Fruit fly (Drosophila melanogaster): ENCODE measurements around the gene daed.

daed gene

DNA sequence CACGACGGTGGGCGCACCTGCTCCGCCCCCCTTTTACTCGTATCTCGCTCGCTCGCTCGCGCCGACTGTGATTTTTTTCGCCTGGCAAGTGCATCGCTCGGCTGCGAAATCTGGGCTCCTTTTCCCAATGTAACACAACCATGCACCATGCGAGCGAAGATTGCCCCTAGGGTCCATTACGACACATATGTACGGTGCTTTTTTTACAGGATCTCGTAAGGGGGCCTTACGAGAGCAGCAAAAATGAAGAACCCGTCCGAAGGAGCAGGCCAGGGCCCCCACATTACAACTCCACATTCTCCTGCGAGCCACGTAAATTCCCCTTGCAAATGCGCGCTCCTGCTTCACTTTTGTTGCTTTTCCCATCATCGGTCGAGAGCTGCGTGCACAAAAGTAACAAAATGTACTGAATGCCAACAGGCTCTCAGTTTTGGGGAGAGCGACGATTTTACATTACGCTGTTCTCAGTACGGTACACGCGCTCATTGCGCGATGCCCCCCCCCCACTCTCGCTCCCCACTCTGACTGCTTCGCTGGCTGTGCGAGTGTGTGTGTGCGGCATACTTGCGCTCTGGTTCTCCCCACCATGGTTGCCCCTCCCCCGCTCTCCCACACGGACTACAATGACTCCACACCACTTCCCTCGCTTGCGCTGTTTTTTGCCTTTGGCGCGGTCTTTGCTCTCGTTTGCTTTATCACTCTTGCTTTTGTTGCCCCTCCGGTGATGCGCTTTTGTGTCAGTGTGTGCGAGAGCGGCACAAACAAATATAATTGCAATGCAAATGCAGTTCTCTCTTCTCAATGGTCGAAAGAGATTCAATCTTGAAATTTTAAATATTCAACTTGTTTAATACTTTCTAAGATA is 13.0 kb downstream of the daed start (continued):
- no peak for TF ChIP-seq Doc3 (GFP tag; IDR thresholded peaks at IDR 0.05; ENCODE audit: partially characterized antibody)
- TF ChIP-seq nau (GFP tag; optimal IDR thresholded peaks at IDR 0.05): no peak
- peak; percentile 77; the same call in 2 of the 3 replicates for TF ChIP-seq zen2 (GFP tag; IDR thresholded peaks at IDR 0.05; ENCODE audit: partially characterized antibody)
- no peak for TF ChIP-seq CG8290 (GFP tag; optimal IDR thresholded peaks at IDR 0.05)
- TF ChIP-seq CG8290 (tag; optimal IDR thresholded peaks at IDR 0.05): peak in 1 of 2 experiments; percentile 55
- TF ChIP-seq her (GFP tag; optimal IDR thresholded peaks at IDR 0.05): no peak
- TF ChIP-seq stc (GFP tag; IDR thresholded peaks at IDR 0.05): no peak
- no peak for TF ChIP-seq CG4730 (GFP tag; IDR thresholded peaks at IDR 0.05)
- no peak for TF ChIP-seq Asciz (GFP tag; optimal IDR thresholded peaks at IDR 0.05)
- no peak for TF ChIP-seq Hmr (GFP tag; optimal IDR thresholded peaks at IDR 0.05)
- no peak for TF ChIP-seq CG10274 (GFP tag; optimal IDR thresholded peaks at IDR 0.05)
- TF ChIP-seq PHDP (tag; optimal IDR thresholded peaks at IDR 0.05): no peak
- TF ChIP-seq pan (optimal IDR thresholded peaks at IDR 0.05): no peak
- peak in 1 of 2 experiments; percentile 21 for TF ChIP-seq pan (GFP tag; optimal IDR thresholded peaks at IDR 0.05 in 1 of 2, IDR thresholded peaks at IDR 0.05 in 1 of 2)
- TF ChIP-seq Hr51 (GFP tag; optimal IDR thresholded peaks at IDR 0.05): no peak
- TF ChIP-seq CG4360 (GFP tag; IDR thresholded peaks at IDR 0.05): peak; percentile 36; the same call in 1 of the 2 replicates
- TF ChIP-seq CG14014 (GFP tag; IDR thresholded peaks at IDR 0.05): no peak; the same call in 1 of the 2 replicates
- TF ChIP-seq CG3281 (GFP tag; optimal IDR thresholded peaks at IDR 0.05): no peak
- peak; percentile 34; the same call in 2 of the 4 replicates for TF ChIP-seq Dll (GFP tag; IDR thresholded peaks at IDR 0.05; ENCODE audit: partially characterized antibody)
- TF ChIP-seq ato (GFP tag; IDR thresholded peaks at IDR 0.05; ENCODE audit: partially characterized antibody): no peak; the same call in 1 of the 2 replicates
- no peak for TF ChIP-seq CG8944 (GFP tag; optimal IDR thresholded peaks at IDR 0.05)
- no peak for TF ChIP-seq Atf3 (GFP tag; optimal IDR thresholded peaks at IDR 0.05)
- TF ChIP-seq Gsc (GFP tag; IDR thresholded peaks at IDR 0.05): no peak
- peak; percentile 53; the same call in 1 of the 3 replicates for TF ChIP-seq CG6175 (GFP tag; IDR thresholded peaks at IDR 0.05)
- no peak for TF ChIP-seq twi (tag; optimal IDR thresholded peaks at IDR 0.05)
- no peak for TF ChIP-seq Dek (tag; optimal IDR thresholded peaks at IDR 0.05)
- TF ChIP-seq ranshi (GFP tag; IDR thresholded peaks at IDR 0.05): peak; percentile 27; the same call in 1 of the 2 replicates
- TF ChIP-seq CG18476 (GFP tag; optimal IDR thresholded peaks at IDR 0.05): no peak
- no peak for TF ChIP-seq CG7556 (GFP tag; optimal IDR thresholded peaks at IDR 0.05)
- no peak for TF ChIP-seq CG9876 (GFP tag; optimal IDR thresholded peaks at IDR 0.05)
- TF ChIP-seq C15 (GFP tag; IDR thresholded peaks at IDR 0.05): no peak
- no peak for TF ChIP-seq D19B (GFP tag; optimal IDR thresholded peaks at IDR 0.05)
- TF ChIP-seq cwo (GFP tag; optimal IDR thresholded peaks at IDR 0.05): peak; percentile 8
- TF ChIP-seq nerfin-2 (GFP tag; IDR thresholded peaks at IDR 0.05; ENCODE audit: partially characterized antibody): 0 out of 2 replicates have a peak, but pooled peaks have one; percentile 40
- TF ChIP-seq vfl (GFP tag; optimal IDR thresholded peaks at IDR 0.05): no peak
- TF ChIP-seq trem (tag; optimal IDR thresholded peaks at IDR 0.05): no peak
- TF ChIP-seq CG13123 (GFP tag; optimal IDR thresholded peaks at IDR 0.05): no peak
- TF ChIP-seq CG15601 (tag; optimal IDR thresholded peaks at IDR 0.05): peak; percentile 20
- no peak for TF ChIP-seq stwl (tag; optimal IDR thresholded peaks at IDR 0.05)
- peak; percentile 62 to 69 for TF ChIP-seq Trl (optimal IDR thresholded peaks at IDR 0.05)
- TF ChIP-seq Trl (GFP tag; optimal IDR thresholded peaks at IDR 0.05): no peak
- TF ChIP-seq chinmo (GFP tag; IDR thresholded peaks at IDR 0.05; ENCODE audit: partially characterized antibody): peak; percentile 94
- no peak for TF ChIP-seq unpg (GFP tag; optimal IDR thresholded peaks at IDR 0.05)
- TF ChIP-seq CG31441 (GFP tag; IDR thresholded peaks at IDR 0.05): no peak
- TF ChIP-seq onecut (GFP tag; IDR thresholded peaks at IDR 0.05): no peak
- no peak for TF ChIP-seq Lim3 (GFP tag; IDR thresholded peaks at IDR 0.05)
- TF ChIP-seq D19A (tag; optimal IDR thresholded peaks at IDR 0.05): no peak
- peak; percentile 0 for TF ChIP-seq CoRest (tag; optimal IDR thresholded peaks at IDR 0.05)
- no peak for TF ChIP-seq CG10147 (GFP tag; optimal IDR thresholded peaks at IDR 0.05)
